Fruit fly (Drosophila melanogaster): ENCODE data around the gene CG34376.

The CG34376 gene

DNA sequence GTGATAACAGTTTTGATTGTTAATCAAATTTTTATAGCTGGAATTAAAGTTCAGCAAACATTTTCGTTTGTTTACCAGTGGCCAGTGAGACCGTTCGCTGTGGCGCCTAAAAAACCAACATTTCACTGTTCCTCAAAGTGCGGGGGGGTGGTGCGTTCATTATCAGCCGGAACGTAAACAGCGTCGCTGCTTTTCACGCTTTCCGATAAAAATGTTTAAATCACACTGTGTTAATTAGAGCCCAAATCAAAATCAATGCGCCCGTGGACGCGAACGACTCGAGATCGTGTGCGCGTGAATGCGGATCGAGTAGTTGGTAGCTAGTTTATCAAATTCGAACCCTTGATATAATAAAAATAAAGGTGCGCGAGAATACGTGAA lies at the start of gene CG34376:
TSS of gene CG34376 (plus strand) at position 226 of the 381 bp plus-strand sequence.
- TF ChIP-seq Hnf4 (GFP tag; optimal IDR thresholded peaks at IDR 0.05) (no peak), Hr78 (GFP tag; optimal IDR thresholded peaks at IDR 0.05) (no peak), dsf (GFP tag; optimal IDR thresholded peaks at IDR 0.05; ENCODE audit: borderline replicate concordance) (no peak), Dif (GFP tag; optimal IDR thresholded peaks at IDR 0.05; ENCODE audit: partially characterized antibody) (peak; percentile 36), Sp1 (GFP tag; optimal IDR thresholded peaks at IDR 0.05) (peak; percentile 8), br (GFP tag; optimal IDR thresholded peaks at IDR 0.05) (no peak), CG32264 (GFP tag; optimal IDR thresholded peaks at IDR 0.05) (no peak), psq (GFP tag; optimal IDR thresholded peaks at IDR 0.05) (peak; percentile 88), jim (GFP tag; optimal IDR thresholded peaks at IDR 0.05) (no peak), HLH106 (tag; optimal IDR thresholded peaks at IDR 0.05) (no peak), Hr83 (GFP tag; optimal IDR thresholded peaks at IDR 0.05; ENCODE audit: poor library complexity, severe bottlenecking) (peak; percentile 80), usp (GFP tag; optimal IDR thresholded peaks at IDR 0.05) (no peak), sage (GFP tag; optimal IDR thresholded peaks at IDR 0.05) (no peak), woc (GFP tag; optimal IDR thresholded peaks at IDR 0.05) (peak; percentile 46), sv (GFP tag; optimal IDR thresholded peaks at IDR 0.05) (no peak), h (GFP tag; optimal IDR thresholded peaks at IDR 0.05) (peak; percentile 3), CrebA (GFP tag; optimal IDR thresholded peaks at IDR 0.05; ENCODE audit: borderline replicate concordance) (no peak), rgr (GFP tag; optimal IDR thresholded peaks at IDR 0.05) (peak; percentile 8), lola (GFP tag; optimal IDR thresholded peaks at IDR 0.05) (no peak), Rel (GFP tag; optimal IDR thresholded peaks at IDR 0.05) (no peak), Rel (tag; optimal IDR thresholded peaks at IDR 0.05) (peak; percentile 67), Jra (GFP tag; optimal IDR thresholded peaks at IDR 0.05) (no peak), GATAd (GFP tag; optimal IDR thresholded peaks at IDR 0.05) (no peak)

dm6 chr3R:22400246-22400645 lies 47.7 kb upstream of the CG34376 start:
- TF ChIP-seq Myc (optimal IDR thresholded peaks at IDR 0.05) (no peak), sv (GFP tag; optimal IDR thresholded peaks at IDR 0.05) (peak; percentile 18)

- no peak for TF ChIP-seq Hr78 (GFP tag; optimal IDR thresholded peaks at IDR 0.05)
- TF ChIP-seq woc (GFP tag; optimal IDR thresholded peaks at IDR 0.05) = no peak
- TF ChIP-seq Hnf4 (GFP tag; optimal IDR thresholded peaks at IDR 0.05) = no peak
- TF ChIP-seq tai (GFP tag; optimal IDR thresholded peaks at IDR 0.05) = no peak
- TF ChIP-seq CG32264 (GFP tag; optimal IDR thresholded peaks at IDR 0.05) = no peak
- TF ChIP-seq br (GFP tag; optimal IDR thresholded peaks at IDR 0.05) = no peak
- TF ChIP-seq Vsx2 (GFP tag; optimal IDR thresholded peaks at IDR 0.05; ENCODE audit: partially characterized antibody) = no peak
- TF ChIP-seq Dfd (GFP tag; optimal IDR thresholded peaks at IDR 0.05) = no peak
- TF ChIP-seq rgr (GFP tag; optimal IDR thresholded peaks at IDR 0.05) = no peak
- no peak for TF ChIP-seq Mio (GFP tag; optimal IDR thresholded peaks at IDR 0.05)
- TF ChIP-seq psq (GFP tag; optimal IDR thresholded peaks at IDR 0.05) = no peak
- no peak for TF ChIP-seq h (GFP tag; optimal IDR thresholded peaks at IDR 0.05)
- TF ChIP-seq pan (optimal IDR thresholded peaks at IDR 0.05) = no peak
- no peak for TF ChIP-seq dl (GFP tag; optimal IDR thresholded peaks at IDR 0.05; ENCODE audit: insufficient read depth in 1 of 2, partially characterized antibody in 2 of 2)
- TF ChIP-seq OdsH (GFP tag; optimal IDR thresholded peaks at IDR 0.05) = no peak
- TF ChIP-seq brk (GFP tag; optimal IDR thresholded peaks at IDR 0.05) = no peak
- no peak for TF ChIP-seq ey (GFP tag; optimal IDR thresholded peaks at IDR 0.05)
Measured at dm6 chr3R:22402355-22402754, 45.5 kb upstream of the CG34376 start, which contains the start of gene CG13856. Gene CG13856, plus strand, starts transcription at chr3R:22402655.

- no peak for TF ChIP-seq Hr83 (GFP tag; optimal IDR thresholded peaks at IDR 0.05; ENCODE audit: poor library complexity, severe bottlenecking)
- TF ChIP-seq OdsH (GFP tag; optimal IDR thresholded peaks at IDR 0.05) = no peak
- no peak for TF ChIP-seq Myc (optimal IDR thresholded peaks at IDR 0.05)
- no peak for TF ChIP-seq pan (optimal IDR thresholded peaks at IDR 0.05)
- TF ChIP-seq CG9705 (GFP tag; optimal IDR thresholded peaks at IDR 0.05) = no peak
- no peak for TF ChIP-seq Vsx2 (GFP tag; optimal IDR thresholded peaks at IDR 0.05; ENCODE audit: partially characterized antibody)
- TF ChIP-seq jim (GFP tag; optimal IDR thresholded peaks at IDR 0.05) = no peak
- no peak for TF ChIP-seq Dfd (GFP tag; optimal IDR thresholded peaks at IDR 0.05)
- no peak for TF ChIP-seq Mio (GFP tag; optimal IDR thresholded peaks at IDR 0.05)
- TF ChIP-seq Dif (GFP tag; optimal IDR thresholded peaks at IDR 0.05; ENCODE audit: partially characterized antibody) = no peak
- no peak for TF ChIP-seq brk (GFP tag; optimal IDR thresholded peaks at IDR 0.05)
- TF ChIP-seq Jra (GFP tag; optimal IDR thresholded peaks at IDR 0.05) = no peak
- TF ChIP-seq fru (GFP tag; optimal IDR thresholded peaks at IDR 0.05) = no peak
Measured at dm6 chr3R:22405639-22406038, 42.3 kb upstream of the CG34376 start, which contains the start of gene CG13855. Gene CG13855, plus strand, starts transcription at chr3R:22405939.

All from whole organism, wandering third instar larva.